Fruit fly (Drosophila melanogaster) whole organism, wandering third instar larva: ENCODE data around the gene Sfp24Bb.

Source experiments
- CrebA ChIP-seq: fragments of 200-800 bp; sonication (Bioruptor generic); optimal IDR thresholded peaks from 2 replicates; lab custom pipeline; 2016; ENCODE audit warnings: missing biosample characterization, mild to moderate bottlenecking, missing genetic modification characterization, borderline replicate concordance
- woc ChIP-seq: sonication (Bioruptor generic); optimal IDR thresholded peaks from 2 replicates; lab custom pipeline; 2016; ENCODE audit warnings: missing biosample characterization, mild to moderate bottlenecking, missing genetic modification characterization

DNA sequence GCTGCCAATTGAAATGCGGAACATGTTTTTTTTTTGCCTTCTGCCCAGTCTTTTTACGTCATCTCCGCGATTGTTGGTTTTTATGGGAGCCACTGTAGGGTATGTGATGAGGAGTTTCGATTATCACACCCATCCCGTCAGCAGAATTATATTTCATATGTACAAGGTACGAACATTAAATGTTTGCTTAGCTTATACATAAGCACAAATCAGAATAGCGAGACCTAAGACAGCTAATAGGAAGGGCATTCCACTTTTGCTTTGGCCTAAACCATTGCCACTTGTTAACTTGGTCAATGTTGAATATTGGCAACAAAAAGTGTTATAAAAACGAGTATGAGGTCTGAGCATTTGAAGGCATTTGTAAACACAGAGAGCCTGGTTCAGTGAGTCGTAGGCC is 33.7 kb upstream of the Sfp24Bb start, which contains the start of gene CG2816:
- TF ChIP-seq woc = peak; percentile 81
- TF ChIP-seq CrebA (GFP tag; lab: Kevin White, UChicago) = no peak
